Worm (Caenorhabditis elegans) whole organism, young adult: ENCODE results near the gene clec-182.

Source experiments
- B0336.3 ChIP-seq: fragments of 200-800 bp; sonication (Bioruptor generic); IDR thresholded peaks from 2 replicates; pipeline ENCODE4 v1.3.6; 2022; ENCODE audit warnings: missing genetic modification characterization, missing compliant biosample characterization
- F22D6.2 ChIP-seq: sonication (generic microtip); optimal IDR thresholded peaks from 2 replicates; lab custom pipeline; 2016; ENCODE audit warnings: mild to moderate bottlenecking, missing genetic modification characterization, missing compliant biosample characterization
- F23B12.7 ChIP-seq: sonication (generic microtip); optimal IDR thresholded peaks from 2 replicates; lab custom pipeline; 2017; ENCODE audit warnings: missing genetic modification characterization, mild to moderate bottlenecking, missing compliant biosample characterization, antibody characterized with exemption, moderate library complexity; ENCODE audit not compliant: insufficient read depth
- F55B11.4 ChIP-seq: sonication (generic microtip); optimal IDR thresholded peaks from 2 replicates; lab custom pipeline; 2016; ENCODE audit warnings: missing compliant biosample characterization, missing genetic modification characterization, borderline replicate concordance; ENCODE audit not compliant: insufficient read depth
- K12H6.12 ChIP-seq: fragments of 200-800 bp; sonication (Bioruptor generic); optimal IDR thresholded peaks from 2 replicates; lab custom pipeline; 2018; ENCODE audit warnings: mild to moderate bottlenecking, missing genetic modification characterization, missing compliant biosample characterization
- Y53G8AR.9 ChIP-seq: fragments of 200-800 bp; sonication (Bioruptor generic); conservative IDR thresholded peaks from 2 replicates; pipeline ENCODE4 v1.3.6; 2022; ENCODE audit warnings: missing genetic modification reagents, missing genetic modification characterization, missing compliant biosample characterization
- Y95B8A.8 ChIP-seq: fragments of 200-800 bp; sonication (Bioruptor generic); IDR thresholded peaks from 2 replicates; pipeline ENCODE4 v1.3.6; 2022; ENCODE audit warnings: missing genetic modification reagents, missing genetic modification characterization, missing compliant biosample characterization
- atf-7 ChIP-seq: sonication (generic microtip); optimal IDR thresholded peaks from 2 replicates; lab custom pipeline; 2017; ENCODE audit warnings: mild to moderate bottlenecking, missing genetic modification characterization, missing compliant biosample characterization
- attf-5 ChIP-seq: fragments of 200-800 bp; sonication (Bioruptor generic); optimal IDR thresholded peaks from 2 replicates; lab custom pipeline; 2018; ENCODE audit warnings: mild to moderate bottlenecking, missing genetic modification characterization, missing compliant biosample characterization
- ceh-27 ChIP-seq: fragments of 200-800 bp; sonication (Bioruptor generic); optimal IDR thresholded peaks from 2 replicates; lab custom pipeline; 2018; ENCODE audit warnings: mild to moderate bottlenecking, missing genetic modification characterization, moderate library complexity, missing compliant biosample characterization
- ceh-91 ChIP-seq: fragments of 200-800 bp; sonication (Bioruptor generic); IDR thresholded peaks from 2 replicates; pipeline ENCODE4 v1.3.6; 2022; ENCODE audit warnings: missing genetic modification reagents, missing genetic modification characterization, missing compliant biosample characterization
- chd-7 ChIP-seq: sonication (generic microtip); optimal IDR thresholded peaks from 2 replicates; lab custom pipeline; 2016; ENCODE audit warnings: mild to moderate bottlenecking, missing genetic modification characterization, moderate library complexity, missing compliant biosample characterization
- dox-1 ChIP-seq: fragments of 200-800 bp; sonication (Bioruptor generic); IDR thresholded peaks from 2 replicates; pipeline ENCODE4 v1.3.6; 2022; ENCODE audit warnings: missing genetic modification reagents, missing genetic modification characterization, missing compliant biosample characterization
- efl-1 ChIP-seq: fragments of 150-350 bp; optimal IDR thresholded peaks from 2 replicates; lab custom pipeline; 2014; ENCODE audit warnings: missing biosample characterization, missing genetic modification reagents, missing genetic modification characterization
- let-607 ChIP-seq, 2 experiments: fragments of 200-800 bp in 1 of 2; sonication (Bioruptor generic) in 1 of 2; sonication (generic microtip) in 1 of 2; optimal IDR thresholded peaks; 2 replicates each; lab custom pipeline; 2016 to 2018; ENCODE audit warnings: mild to moderate bottlenecking in 2 of 2, missing compliant biosample characterization in 2 of 2, missing genetic modification characterization in 2 of 2, moderate library complexity in 2 of 2, missing genotype in 1 of 2
- lsl-1 ChIP-seq: fragments of 200-800 bp; sonication (Bioruptor generic); optimal IDR thresholded peaks from 2 replicates; lab custom pipeline; 2018; ENCODE audit warnings: mild to moderate bottlenecking, missing genetic modification characterization, moderate library complexity, missing compliant biosample characterization
- mcd-1 ChIP-seq: fragments of 200-800 bp; sonication (Bioruptor generic); IDR thresholded peaks from 2 replicates; pipeline ENCODE4 v1.3.6; 2022; ENCODE audit warnings: missing genetic modification reagents, missing genetic modification characterization, missing compliant biosample characterization
- mes-4 ChIP-seq: sonication (generic microtip); optimal IDR thresholded peaks from 2 replicates; lab custom pipeline; 2016; ENCODE audit warnings: missing genotype, missing genetic modification characterization, missing compliant biosample characterization
- mxl-1 ChIP-seq: sonication (generic microtip); optimal IDR thresholded peaks from 2 replicates; lab custom pipeline; 2016; ENCODE audit warnings: missing genetic modification characterization, missing compliant biosample characterization
- nfya-2 ChIP-seq: fragments of 200-800 bp; sonication (Bioruptor generic); IDR thresholded peaks from 2 replicates; pipeline ENCODE4 v1.3.6; 2022; ENCODE audit warnings: missing genetic modification reagents, missing genetic modification characterization, missing compliant biosample characterization
- nhr-179 ChIP-seq: sonication (generic microtip); optimal IDR thresholded peaks from 2 replicates; lab custom pipeline; 2016; ENCODE audit warnings: mild to moderate bottlenecking, missing genetic modification characterization, missing compliant biosample characterization
- nhr-80 ChIP-seq: sonication (generic microtip); optimal IDR thresholded peaks from 2 replicates; lab custom pipeline; 2016; ENCODE audit warnings: missing genetic modification characterization, missing compliant biosample characterization
- nhr-90 ChIP-seq: sonication (generic microtip); optimal IDR thresholded peaks from 2 replicates; lab custom pipeline; 2016; ENCODE audit warnings: missing genotype, mild to moderate bottlenecking, missing genetic modification characterization, missing compliant biosample characterization
- pbrm-1 ChIP-seq: fragments of 200-800 bp; sonication (Bioruptor generic); IDR thresholded peaks from 2 replicates; pipeline ENCODE4 v1.3.6; 2022; ENCODE audit warnings: missing genetic modification reagents, missing genetic modification characterization, missing compliant biosample characterization
- sdz-38 ChIP-seq: sonication (generic microtip); optimal IDR thresholded peaks from 2 replicates; lab custom pipeline; 2016; ENCODE audit warnings: missing genotype, missing genetic modification characterization, missing compliant biosample characterization
- snpc-1.1 ChIP-seq: sonication (generic microtip); optimal IDR thresholded peaks from 2 replicates; lab custom pipeline; 2017; ENCODE audit warnings: missing genetic modification characterization, mild to moderate bottlenecking, missing compliant biosample characterization, antibody characterized with exemption, moderate library complexity, missing genotype, missing genetic modification reagents; ENCODE audit not compliant: insufficient read depth
- snpc-1.3 ChIP-seq: sonication (generic microtip); optimal IDR thresholded peaks from 2 replicates; lab custom pipeline; 2017; ENCODE audit warnings: missing genetic modification characterization, mild to moderate bottlenecking, missing compliant biosample characterization, antibody characterized with exemption, moderate library complexity, missing genotype, missing genetic modification reagents; ENCODE audit not compliant: insufficient read depth
- snpc-4 ChIP-seq, 5 experiments: fragments of 150-350 bp in 1 of 5; sonication (generic microtip) in 4 of 5; optimal IDR thresholded peaks; 2 replicates each; lab custom pipeline; 2014 to 2018; ENCODE audit warnings: missing genetic modification characterization in 5 of 5, missing biosample characterization in 3 of 5, antibody characterized with exemption in 2 of 5, mild to moderate bottlenecking in 2 of 5, missing compliant biosample characterization in 2 of 5, missing genotype in 2 of 5, moderate library complexity in 2 of 5, missing genetic modification reagents in 1 of 5
- somi-1 ChIP-seq: fragments of 200-800 bp; sonication (Bioruptor generic); optimal IDR thresholded peaks from 2 replicates; lab custom pipeline; 2018; ENCODE audit warnings: mild to moderate bottlenecking, missing genetic modification characterization, missing compliant biosample characterization
- sptf-2 ChIP-seq: fragments of 200-800 bp; sonication (Bioruptor generic); optimal IDR thresholded peaks from 2 replicates; lab custom pipeline; 2018; ENCODE audit warnings: mild to moderate bottlenecking, missing genetic modification characterization, missing compliant biosample characterization
- unc-130 ChIP-seq: sonication (generic microtip); optimal IDR thresholded peaks from 2 replicates; lab custom pipeline; 2016; ENCODE audit warnings: missing genetic modification reagents, missing genetic modification characterization, missing compliant biosample characterization
- zfh-2 ChIP-seq: fragments of 200-800 bp; sonication (Bioruptor generic); conservative IDR thresholded peaks from 2 replicates; pipeline ENCODE4 v1.3.6; 2022; ENCODE audit warnings: missing genetic modification reagents, missing genetic modification characterization, missing compliant biosample characterization
- ztf-18 ChIP-seq: sonication (generic microtip); optimal IDR thresholded peaks from 2 replicates; lab custom pipeline; 2016; ENCODE audit warnings: missing genotype, mild to moderate bottlenecking, missing genetic modification characterization, missing compliant biosample characterization
- ztf-28 ChIP-seq: fragments of 200-800 bp; sonication (Bioruptor generic); IDR thresholded peaks from 2 replicates; pipeline ENCODE4 v1.3.6; 2022; ENCODE audit warnings: missing genetic modification reagents, missing genetic modification characterization, missing compliant biosample characterization

clec-182 gene

DNA sequence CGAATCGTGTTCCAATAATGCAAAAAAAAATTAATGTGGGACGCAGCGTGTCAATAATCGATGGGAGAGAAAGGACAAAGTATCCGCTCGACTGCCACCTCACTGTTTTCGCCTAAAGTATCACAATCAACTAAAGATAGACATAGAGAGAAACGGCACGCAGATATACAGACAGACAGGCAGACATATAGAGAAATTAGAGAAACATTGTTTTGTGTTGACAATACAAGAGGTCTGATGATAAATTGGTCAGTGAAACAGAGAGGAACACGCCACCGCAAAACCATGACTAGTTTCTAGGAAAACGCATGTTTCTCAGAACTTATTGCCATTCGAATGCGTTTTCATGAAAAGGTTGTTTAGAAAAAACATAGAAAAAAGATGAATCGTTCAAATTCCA is 32.4 kb upstream of the clec-182 start, which contains the start of gene T28C6.8 (continued):
- TF ChIP-seq mcd-1 (GFP tag; lab: Robert Waterston, UW) (no peak), ceh-91 (GFP tag; lab: Robert Waterston, UW) (no peak), F22D6.2 (tag; lab: Kevin White, UChicago) (no peak), lsl-1 (GFP tag; lab: Kevin White, UChicago) (no peak), sptf-2 (no peak), sdz-38 (tag; lab: Kevin White, UChicago) (no peak), snpc-4 (GFP tag; optimal IDR thresholded peaks at IDR 0.05; lab: Kevin White, UChicago) (no peak), snpc-4 (tag; optimal IDR thresholded peaks at IDR 0.05; lab: Kevin White, UChicago) (no peak), K12H6.12 (tag; lab: Kevin White, UChicago) (no peak), attf-5 (GFP tag; lab: Kevin White, UChicago) (peak; percentile 71), snpc-1.1 (tag; lab: Kevin White, UChicago) (no peak), snpc-1.3 (tag; lab: Kevin White, UChicago) (no peak), nfya-2 (GFP tag; lab: Robert Waterston, UW) (no peak), ztf-28 (no peak), somi-1 (GFP tag; lab: Kevin White, UChicago) (no peak), ceh-27 (no peak), F55B11.4 (tag; lab: Kevin White, UChicago) (no peak), let-607 (tag; optimal IDR thresholded peaks at IDR 0.05; lab: Kevin White, UChicago) (peak; percentile 19 to 45), B0336.3 (GFP tag; lab: Robert Waterston, UW) (0 out of 2 replicates have a peak, but pooled peaks have one; percentile 26), atf-7 (tag; lab: Kevin White, UChicago) (no peak), Y95B8A.8 (GFP tag; lab: Robert Waterston, UW) (no peak), Y53G8AR.9 (no peak), nhr-179 (no peak), mes-4 (tag; lab: Kevin White, UChicago) (no peak), chd-7 (no peak), dox-1 (GFP tag; lab: Robert Waterston, UW) (peak; percentile 70)

DNA sequence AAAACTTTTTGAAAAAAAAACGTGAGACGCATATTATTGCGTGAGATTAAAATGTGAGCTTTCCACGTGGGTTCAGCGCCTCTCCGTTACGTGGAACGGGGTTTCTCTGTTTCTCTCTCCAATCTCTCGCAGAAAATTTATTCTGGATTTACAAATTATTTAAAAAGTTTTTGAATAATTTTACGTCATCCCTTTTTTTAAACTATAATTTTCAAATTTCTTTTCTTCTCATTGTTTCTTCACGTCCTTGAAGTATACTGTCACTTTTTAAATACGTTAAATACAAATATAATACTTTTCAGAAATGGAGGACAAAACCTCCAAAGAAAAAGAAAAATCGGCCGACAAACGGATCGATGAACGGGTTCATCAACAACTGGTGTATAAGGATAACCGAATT is 29.3 kb upstream of the clec-182 start, which contains the start of gene T28C6.7:
T28C6.7 (plus strand) TSS at position 301 of the 400 bp plus-strand sequence.
- TF ChIP-seq nhr-90 (no peak), F23B12.7 (tag; lab: Kevin White, UChicago) (no peak)

- no peak for TF ChIP-seq pbrm-1 (GFP tag; lab: Robert Waterston, UW)
- TF ChIP-seq mxl-1 (tag; lab: Kevin White, UChicago): no peak
- peak; percentile 17 for TF ChIP-seq nhr-80 (tag; lab: Kevin White, UChicago)
- TF ChIP-seq ztf-18 (tag; lab: Kevin White, UChicago): peak; percentile 69
- TF ChIP-seq efl-1 (GFP tag; lab: Kevin White, UChicago): no peak
- TF ChIP-seq unc-130 (GFP tag; lab: Kevin White, UChicago): no peak
- peak; percentile 19 to 27 for TF ChIP-seq let-607 (tag; optimal IDR thresholded peaks at IDR 0.05; lab: Kevin White, UChicago)
- TF ChIP-seq snpc-4 (GFP tag; optimal IDR thresholded peaks at IDR 0.05; lab: Kevin White, UChicago): no peak
- no peak for TF ChIP-seq snpc-4 (tag; optimal IDR thresholded peaks at IDR 0.05; lab: Kevin White, UChicago)
- TF ChIP-seq zfh-2 (GFP tag; lab: Robert Waterston, UW): no peak
- TF ChIP-seq, all 124 proteins: peak for 3
Measured at ce11 chrIV:8826606-8827000, 28.4 kb upstream of the clec-182 start.
